Worm (Caenorhabditis elegans): ENCODE measurements around the gene clc-1.

Gene clc-1

ce11 chrX:11031047-11031695 is 16.1 kb upstream of the clc-1 start:
- TF ChIP-seq nhr-11 (tag; optimal IDR thresholded peaks at IDR 0.05) (peak; percentile 76), irx-1 (tag; optimal IDR thresholded peaks at IDR 0.05) (peak; percentile 85), unc-130 (tag; optimal IDR thresholded peaks at IDR 0.05) (peak; percentile 65), fkh-4 (tag; optimal IDR thresholded peaks at IDR 0.05; ENCODE audit: borderline replicate concordance) (peak; percentile 43), F16B12.6 (tag; optimal IDR thresholded peaks at IDR 0.05) (no peak), lin-14 (GFP tag; optimal IDR thresholded peaks at IDR 0.05) (peak; percentile 99), nhr-47 (tag; optimal IDR thresholded peaks at IDR 0.05) (peak; percentile 94), ceh-63 (GFP tag; optimal IDR thresholded peaks at IDR 0.05) (peak; percentile 33), nhr-85 (tag) (peak; percentile 97), nhr-20 (tag; optimal IDR thresholded peaks at IDR 0.05) (peak; percentile 96), lir-3 (tag; optimal IDR thresholded peaks at IDR 0.05; ENCODE audit: poor library complexity) (peak; percentile 86), mdl-1 (tag; optimal IDR thresholded peaks at IDR 0.05) (peak; percentile 6 to 79), C16A3.4 (tag; optimal IDR thresholded peaks at IDR 0.05) (peak; percentile 88), jun-1 (tag; optimal IDR thresholded peaks at IDR 0.05) (peak; percentile 86), snu-23 (GFP tag; optimal IDR thresholded peaks at IDR 0.05) (peak; percentile 97), vab-15 (tag; optimal IDR thresholded peaks at IDR 0.05) (no peak), dsc-1 (tag; optimal IDR thresholded peaks at IDR 0.05) (peak; percentile 86), ama-1 (optimal IDR thresholded peaks at IDR 0.05) (peak; percentile 19), fkh-10 (GFP tag; optimal IDR thresholded peaks at IDR 0.05) (peak; percentile 86), blmp-1 (tag; optimal IDR thresholded peaks at IDR 0.05) (peak; percentile 57), C34B4.2 (tag; optimal IDR thresholded peaks at IDR 0.05) (no peak), mab-9 (GFP tag; IDR thresholded peaks at IDR 0.05) (peak; percentile 72), tlp-1 (tag; optimal IDR thresholded peaks at IDR 0.05) (no peak), unc-30 (tag; optimal IDR thresholded peaks at IDR 0.05) (no peak), fos-1 (tag; optimal IDR thresholded peaks at IDR 0.05) (peak; percentile 66), ceh-82 (tag; optimal IDR thresholded peaks at IDR 0.05) (peak; percentile 38 to 77 (median 72)), lin-35 (GFP tag; optimal IDR thresholded peaks at IDR 0.05) (peak; percentile 59 to 75), zag-1 (tag; optimal IDR thresholded peaks at IDR 0.05) (peak; percentile 72), pag-3 (tag; optimal IDR thresholded peaks at IDR 0.05; ENCODE audit: borderline replicate concordance, insufficient read depth) (peak; percentile 65), ztf-4 (tag; optimal IDR thresholded peaks at IDR 0.05) (peak; percentile 86), dpl-1 (GFP tag; optimal IDR thresholded peaks at IDR 0.05) (peak; percentile 32 to 51 (median 40)), unc-62 (GFP tag; optimal IDR thresholded peaks at IDR 0.05) (no peak), hlh-17 (GFP tag; optimal IDR thresholded peaks at IDR 0.05; ENCODE audit: borderline replicate concordance) (no peak), mef-2 (tag; optimal IDR thresholded peaks at IDR 0.05) (peak; percentile 82), sptf-1 (tag; optimal IDR thresholded peaks at IDR 0.05) (no peak), sox-4 (tag; optimal IDR thresholded peaks at IDR 0.05) (peak; percentile 80), ceh-8 (GFP tag; optimal IDR thresholded peaks at IDR 0.05) (peak; percentile 64), ets-5 (GFP tag; IDR thresholded peaks at IDR 0.05) (no peak), unc-86 (tag; optimal IDR thresholded peaks at IDR 0.05) (peak; percentile 93), ztf-11 (tag; optimal IDR thresholded peaks at IDR 0.05) (peak in 1 of 2 experiments; percentile 82), nhr-28 (tag; optimal IDR thresholded peaks at IDR 0.05) (no peak), nhr-77 (tag; optimal IDR thresholded peaks at IDR 0.05) (peak; percentile 91), zip-4 (GFP tag; optimal IDR thresholded peaks at IDR 0.05) (peak; percentile 69), lin-13 (GFP tag; optimal IDR thresholded peaks at IDR 0.05) (peak; percentile 89), efl-1 (optimal IDR thresholded peaks at IDR 0.05) (peak; percentile 64 to 73), efl-1 (GFP tag; optimal IDR thresholded peaks at IDR 0.05 in 1 of 2) (peak; percentile 27 to 95), nhr-90 (tag; optimal IDR thresholded peaks at IDR 0.05; ENCODE audit: poor library complexity) (peak; percentile 89), nhr-12 (tag; optimal IDR thresholded peaks at IDR 0.05) (no peak), egl-13 (tag; optimal IDR thresholded peaks at IDR 0.05) (peak; percentile 91), elt-3 (tag; optimal IDR thresholded peaks at IDR 0.05) (peak in 5 of 6 experiments; percentile 15 to 84 (median 42)), elt-2 (tag; optimal IDR thresholded peaks at IDR 0.05) (peak; percentile 65), skn-1 (tag; optimal IDR thresholded peaks at IDR 0.05) (peak; percentile 73)

All from whole organism, L1 larva.